Fruit fly (Drosophila melanogaster): ENCODE data around the gene nis.
A peak's percentile ranks its signal among the peaks of the same experiment; 100 is the strongest.

The nis gene

DNA sequence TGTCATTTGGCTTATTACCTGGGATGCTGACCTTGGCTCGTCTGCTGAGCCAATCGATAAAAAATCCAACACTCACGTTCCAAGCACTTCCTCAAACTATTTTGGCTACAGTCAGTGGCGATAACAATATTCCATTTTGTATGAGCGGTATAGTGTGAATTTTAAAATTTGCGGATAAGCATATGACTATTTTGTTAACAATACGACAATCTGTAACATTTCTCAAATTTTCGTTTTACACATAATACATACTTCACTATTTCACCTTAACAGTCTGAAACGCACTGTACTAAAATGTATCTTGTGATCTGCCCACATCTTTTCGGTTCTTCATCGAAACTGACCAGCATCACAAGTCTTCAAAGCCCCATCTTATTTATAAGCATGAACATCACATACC lies 7.7 kb downstream of the nis start (continued):
- TF ChIP-seq crol (GFP tag; IDR thresholded peaks at IDR 0.05) (no peak), B-H2 (GFP tag; optimal IDR thresholded peaks at IDR 0.05) (no peak), pan (optimal IDR thresholded peaks at IDR 0.05) (no peak), pan (GFP tag; optimal IDR thresholded peaks at IDR 0.05 in 1 of 2, IDR thresholded peaks at IDR 0.05 in 1 of 2) (peak in 1 of 2 experiments; percentile 83), org-1 (GFP tag; optimal IDR thresholded peaks at IDR 0.05) (peak; percentile 50), sd (tag; optimal IDR thresholded peaks at IDR 0.05) (no peak), CG10321 (GFP tag; IDR thresholded peaks at IDR 0.05) (0 out of 2 replicates have a peak, but pooled peaks have one; percentile 15), az2 (GFP tag; optimal IDR thresholded peaks at IDR 0.05) (peak; percentile 59), eyg (GFP tag; optimal IDR thresholded peaks at IDR 0.05) (peak; percentile 70), CG4424 (GFP tag; optimal IDR thresholded peaks at IDR 0.05) (peak; percentile 49), CG33213 (GFP tag; optimal IDR thresholded peaks at IDR 0.05) (peak; percentile 26), CG8388 (GFP tag; optimal IDR thresholded peaks at IDR 0.05) (peak; percentile 30), Hr51 (GFP tag; optimal IDR thresholded peaks at IDR 0.05) (peak; percentile 32 to 69), lilli (GFP tag; optimal IDR thresholded peaks at IDR 0.05) (peak; percentile 78), CG1529 (GFP tag; optimal IDR thresholded peaks at IDR 0.05) (no peak), dimm (GFP tag; IDR thresholded peaks at IDR 0.05) (no peak), CG18011 (GFP tag; optimal IDR thresholded peaks at IDR 0.05) (peak; percentile 41), CG1603 (tag; optimal IDR thresholded peaks at IDR 0.05) (peak; percentile 74), croc (GFP tag; conservative IDR thresholded peaks at IDR 0.05) (no peak; the same call in 2 of the 3 replicates), Sin3A (optimal IDR thresholded peaks at IDR 0.05) (no peak), sens (GFP tag) (peak; percentile 88), Pdp1 (GFP tag; optimal IDR thresholded peaks at IDR 0.05) (peak; percentile 67 to 70), CG30020 (tag; optimal IDR thresholded peaks at IDR 0.05) (no peak), cad (GFP tag; optimal IDR thresholded peaks at IDR 0.05) (no peak), Hr78 (GFP tag; optimal IDR thresholded peaks at IDR 0.05) (no peak), Abd-B (GFP tag; optimal IDR thresholded peaks at IDR 0.05) (peak; percentile 43), CG30403 (GFP tag; optimal IDR thresholded peaks at IDR 0.05) (peak; percentile 73), CG4707 (GFP tag; optimal IDR thresholded peaks at IDR 0.05) (no peak), luna (GFP tag; optimal IDR thresholded peaks at IDR 0.05) (peak; percentile 38), CG4820 (GFP tag; optimal IDR thresholded peaks at IDR 0.05) (peak; percentile 34), Dip3 (GFP tag; optimal IDR thresholded peaks at IDR 0.05) (peak; percentile 70), yki (optimal IDR thresholded peaks at IDR 0.05) (no peak), danr (GFP tag; IDR thresholded peaks at IDR 0.05) (0 out of 2 replicates have a peak, but pooled peaks have one; percentile 6), Hsf (GFP tag; optimal IDR thresholded peaks at IDR 0.05) (peak; percentile 65), CG8089 (GFP tag; optimal IDR thresholded peaks at IDR 0.05) (no peak), CG10979 (tag; optimal IDR thresholded peaks at IDR 0.05) (no peak), lola (GFP tag; optimal IDR thresholded peaks at IDR 0.05) (no peak), Awh (GFP tag; IDR thresholded peaks at IDR 0.05) (peak; percentile 58), Dp (GFP tag; optimal IDR thresholded peaks at IDR 0.05) (no peak), CG7372 (GFP tag; IDR thresholded peaks at IDR 0.05) (peak; percentile 76), schlank (tag; optimal IDR thresholded peaks at IDR 0.05) (peak; percentile 79), CG1647 (GFP tag; optimal IDR thresholded peaks at IDR 0.05) (peak; percentile 18), CG2875 (GFP tag; optimal IDR thresholded peaks at IDR 0.05) (no peak), pum (GFP tag; optimal IDR thresholded peaks at IDR 0.05) (peak; percentile 44), CG18476 (GFP tag; optimal IDR thresholded peaks at IDR 0.05) (peak; percentile 39), ap (GFP tag; IDR thresholded peaks at IDR 0.05) (peak; percentile 47; the same call in 1 of the 2 replicates), HLHmδ (GFP tag; optimal IDR thresholded peaks at IDR 0.05) (no peak), wor (GFP tag; IDR thresholded peaks at IDR 0.05) (no peak), MTF-1 (GFP tag; optimal IDR thresholded peaks at IDR 0.05; ENCODE audit: borderline replicate concordance) (no peak), CG8290 (GFP tag; optimal IDR thresholded peaks at IDR 0.05) (peak; percentile 2), CG8290 (tag; optimal IDR thresholded peaks at IDR 0.05) (peak in 1 of 2 experiments; percentile 95), CG16813 (GFP tag; IDR thresholded peaks at IDR 0.05; ENCODE audit: partially characterized antibody) (no peak)
